Fruit fly (Drosophila melanogaster) whole organism, embryonic: ENCODE results near the gene Cpr67Fb.

ENCODE experiments used
- Ada2b ChIP-seq: fragments of 200-800 bp; sonication (Bioruptor generic); IDR thresholded peaks from 2 replicates; pipeline ENCODE4 v1.3.6; 2022; ENCODE audit warnings: missing biosample characterization, missing genetic modification characterization
- B-H1 ChIP-seq: fragments of 200-800 bp; sonication (Bioruptor generic); IDR thresholded peaks from 3 replicates; pipeline ENCODE4 v1.3.6; 2022; ENCODE audit warnings: missing biosample characterization, missing genetic modification characterization
- BEAF-32 ChIP-seq: fragments of 200-800 bp; sonication (Bioruptor generic); optimal IDR thresholded peaks from 3 replicates; lab custom pipeline; 2017; ENCODE audit warnings: missing biosample characterization, missing genetic modification characterization, mild to moderate bottlenecking, moderate library complexity, missing genetic modification reagents
- CG10209 ChIP-seq: fragments of 200-800 bp; sonication (Bioruptor generic); optimal IDR thresholded peaks from 3 replicates; lab custom pipeline; 2017; ENCODE audit warnings: missing biosample characterization, mild to moderate bottlenecking, missing genetic modification characterization, missing genetic modification reagents
- CG10979 ChIP-seq: fragments of 200-800 bp; sonication (Bioruptor generic); optimal IDR thresholded peaks from 2 replicates; lab custom pipeline; 2018; ENCODE audit warnings: missing biosample characterization, mild to moderate bottlenecking, missing genetic modification characterization, moderate library complexity
- CG12236 ChIP-seq: fragments of 200-800 bp; sonication (Bioruptor generic); optimal IDR thresholded peaks from 2 replicates; lab custom pipeline; 2016; ENCODE audit warnings: missing biosample characterization, missing genetic modification characterization
- CG14441 ChIP-seq: fragments of 200-800 bp; sonication (Bioruptor generic); IDR thresholded peaks from 2 replicates; pipeline ENCODE4 v1.3.6; 2022; ENCODE audit warnings: missing biosample characterization, missing genetic modification characterization
- CG14860 ChIP-seq: fragments of 200-800 bp; sonication (Bioruptor generic); IDR thresholded peaks from 3 replicates; pipeline ENCODE4 v1.3.6; 2022; ENCODE audit warnings: missing biosample characterization, missing genetic modification characterization; ENCODE audit not compliant: partially characterized antibody
- CG14965 ChIP-seq: fragments of 200-800 bp; sonication (Bioruptor generic); optimal IDR thresholded peaks from 2 replicates; lab custom pipeline; 2016; ENCODE audit warnings: missing biosample characterization, missing genetic modification characterization, borderline replicate concordance
- CG15479 ChIP-seq: fragments of 200-800 bp; sonication (Bioruptor generic); optimal IDR thresholded peaks from 3 replicates; lab custom pipeline; 2019; ENCODE audit warnings: missing biosample characterization, mild to moderate bottlenecking, missing genetic modification characterization, moderate library complexity
- CG17385 ChIP-seq: fragments of 200-800 bp; sonication (Bioruptor generic); optimal IDR thresholded peaks from 3 replicates; lab custom pipeline; 2018; ENCODE audit warnings: missing biosample characterization, mild to moderate bottlenecking, missing genetic modification characterization
- CG18011 ChIP-seq: fragments of 200-800 bp; sonication (Bioruptor generic); optimal IDR thresholded peaks from 2 replicates; lab custom pipeline; 2017; ENCODE audit warnings: missing biosample characterization, missing genetic modification characterization, mild to moderate bottlenecking, moderate library complexity, missing genotype
- CG18619 ChIP-seq: fragments of 200-800 bp; sonication (Bioruptor generic); optimal IDR thresholded peaks from 3 replicates; lab custom pipeline; 2017; ENCODE audit warnings: missing biosample characterization, mild to moderate bottlenecking, missing genetic modification characterization
- CG30403 ChIP-seq: fragments of 200-800 bp; sonication (Bioruptor generic); optimal IDR thresholded peaks from 3 replicates; lab custom pipeline; 2016; ENCODE audit warnings: missing biosample characterization, missing genetic modification characterization
- CG32532 ChIP-seq: fragments of 200-800 bp; sonication (Bioruptor generic); IDR thresholded peaks from 2 replicates; pipeline ENCODE4 v1.3.6; 2022; ENCODE audit warnings: missing biosample characterization, missing genetic modification characterization
- CG4820 ChIP-seq: fragments of 200-800 bp; sonication (Bioruptor generic); optimal IDR thresholded peaks from 3 replicates; lab custom pipeline; 2016; ENCODE audit warnings: missing biosample characterization, missing genetic modification characterization
- CG6175 ChIP-seq: fragments of 200-800 bp; sonication (Bioruptor generic); IDR thresholded peaks from 3 replicates; pipeline ENCODE4 v1.3.6; 2022; ENCODE audit warnings: missing biosample characterization, missing genetic modification characterization
- CG7271 ChIP-seq: fragments of 200-800 bp; sonication (Bioruptor generic); optimal IDR thresholded peaks from 2 replicates; lab custom pipeline; 2018; ENCODE audit warnings: missing biosample characterization, mild to moderate bottlenecking, missing genetic modification characterization, moderate library complexity
- CG7372 ChIP-seq: fragments of 200-800 bp; sonication (Bioruptor generic); IDR thresholded peaks from 2 replicates; pipeline ENCODE4 v1.3.6; 2022; ENCODE audit warnings: missing biosample characterization, missing genetic modification characterization
- CG7745 ChIP-seq: fragments of 200-800 bp; sonication (Bioruptor generic); optimal IDR thresholded peaks from 2 replicates; lab custom pipeline; 2018; ENCODE audit warnings: missing biosample characterization, mild to moderate bottlenecking, missing genetic modification characterization, moderate library complexity
- CG9437 ChIP-seq: fragments of 200-800 bp; sonication (Bioruptor generic); optimal IDR thresholded peaks from 2 replicates; lab custom pipeline; 2018; ENCODE audit warnings: missing biosample characterization, mild to moderate bottlenecking, missing genetic modification characterization
- CG9797 ChIP-seq: fragments of 200-800 bp; sonication (Bioruptor generic); optimal IDR thresholded peaks from 3 replicates; lab custom pipeline; 2018; ENCODE audit warnings: missing biosample characterization, mild to moderate bottlenecking, missing genetic modification characterization
- CrebB ChIP-seq: fragments of 200-800 bp; sonication (Bioruptor generic); optimal IDR thresholded peaks from 3 replicates; lab custom pipeline; 2018; ENCODE audit warnings: missing biosample characterization, mild to moderate bottlenecking, missing genetic modification characterization
- Dek ChIP-seq: fragments of 200-800 bp; sonication (Bioruptor generic); optimal IDR thresholded peaks from 3 replicates; lab custom pipeline; 2019; ENCODE audit warnings: missing biosample characterization, mild to moderate bottlenecking, missing genetic modification characterization, moderate library complexity
- E2f1 ChIP-seq: fragments of 200-800 bp; sonication (Bioruptor generic); IDR thresholded peaks from 2 replicates; pipeline ENCODE4 v1.3.6; 2022; ENCODE audit warnings: missing biosample characterization, missing genetic modification characterization
- HmgZ ChIP-seq: fragments of 200-800 bp; sonication (Bioruptor generic); optimal IDR thresholded peaks from 2 replicates; lab custom pipeline; 2018; ENCODE audit warnings: missing biosample characterization, mild to moderate bottlenecking, missing genetic modification characterization
- Nf-YA ChIP-seq: fragments of 200-800 bp; sonication (Bioruptor generic); IDR thresholded peaks from 2 replicates; pipeline ENCODE4 v1.3.6; 2022; ENCODE audit warnings: missing biosample characterization, missing genetic modification characterization
- Scr ChIP-seq: fragments of 200-800 bp; sonication (Bioruptor generic); IDR thresholded peaks from 2 replicates; pipeline ENCODE4 v1.3.6; 2022; ENCODE audit warnings: missing biosample characterization, missing genetic modification characterization; ENCODE audit not compliant: partially characterized antibody
- Side ChIP-seq: fragments of 200-800 bp; sonication (Bioruptor generic); optimal IDR thresholded peaks from 2 replicates; lab custom pipeline; 2016; ENCODE audit warnings: missing biosample characterization, missing genetic modification characterization
- Six4 ChIP-seq: fragments of 200-800 bp; sonication (Bioruptor generic); optimal IDR thresholded peaks from 2 replicates; lab custom pipeline; 2016; ENCODE audit warnings: missing biosample characterization, missing genetic modification characterization
- Taf1 ChIP-seq: fragments of 200-800 bp; sonication (Bioruptor generic); IDR thresholded peaks from 2 replicates; pipeline ENCODE4 v1.3.6; 2022; ENCODE audit warnings: missing biosample characterization, missing genetic modification characterization
- Trl ChIP-seq, 3 experiments: fragments of >200 bp in 2 of 3; fragments of 200-800 bp in 1 of 3; sonication (Bioruptor generic) in 1 of 3; optimal IDR thresholded peaks; 2 replicates in 1 of 3; 3 replicates in 2 of 3; lab custom pipeline; 2016 to 2017; ENCODE audit warnings: missing biosample characterization in 1 of 3, missing genetic modification characterization in 1 of 3
- YL-1 ChIP-seq: fragments of 200-800 bp; sonication (Bioruptor generic); optimal IDR thresholded peaks from 3 replicates; lab custom pipeline; 2017; ENCODE audit warnings: missing biosample characterization, mild to moderate bottlenecking, missing genetic modification characterization
- cad ChIP-seq: fragments of >200 bp; optimal IDR thresholded peaks from 2 replicates; lab custom pipeline; 2017; ENCODE audit warnings: missing biosample characterization, missing genetic modification characterization
- chinmo ChIP-seq: fragments of 200-800 bp; sonication (Bioruptor generic); IDR thresholded peaks from 4 replicates; pipeline ENCODE4 v1.3.6; 2022; ENCODE audit warnings: missing biosample characterization, missing genetic modification characterization; ENCODE audit not compliant: partially characterized antibody
- crol ChIP-seq: fragments of 200-800 bp; sonication (Bioruptor generic); IDR thresholded peaks from 2 replicates; pipeline ENCODE4 v1.3.6; 2022; ENCODE audit warnings: missing biosample characterization, missing genetic modification characterization
- da ChIP-seq: fragments of 200-800 bp; sonication (Bioruptor generic); optimal IDR thresholded peaks from 2 replicates; lab custom pipeline; 2016; ENCODE audit warnings: missing biosample characterization, missing genetic modification characterization
- dan ChIP-seq: fragments of 200-800 bp; sonication (Bioruptor generic); IDR thresholded peaks from 2 replicates; pipeline ENCODE4 v1.3.6; 2022; ENCODE audit warnings: missing biosample characterization, missing genetic modification characterization
- danr ChIP-seq: fragments of 200-800 bp; sonication (Bioruptor generic); IDR thresholded peaks from 2 replicates; pipeline ENCODE4 v1.3.6; 2022; ENCODE audit warnings: missing biosample characterization, missing genetic modification characterization
- gce ChIP-seq: fragments of 200-800 bp; sonication (Bioruptor generic); IDR thresholded peaks from 3 replicates; pipeline ENCODE4 v1.3.6; 2022; ENCODE audit warnings: missing biosample characterization, missing genetic modification characterization
- grau ChIP-seq: fragments of 200-800 bp; optimal IDR thresholded peaks from 3 replicates; lab custom pipeline; 2019; ENCODE audit warnings: missing biosample characterization, mild to moderate bottlenecking, missing genetic modification characterization, moderate library complexity
- gro ChIP-seq: fragments of 200-800 bp; sonication (Bioruptor generic); optimal IDR thresholded peaks from 2 replicates; lab custom pipeline; 2016; ENCODE audit warnings: missing biosample characterization, missing genetic modification characterization
- h ChIP-seq: fragments of >200 bp; optimal IDR thresholded peaks from 2 replicates; lab custom pipeline; 2017
- jumu ChIP-seq: fragments of 200-800 bp; sonication (Bioruptor generic); optimal IDR thresholded peaks from 3 replicates; lab custom pipeline; 2016; ENCODE audit warnings: missing biosample characterization, missing genetic modification characterization
- scrt ChIP-seq: fragments of 200-800 bp; sonication (Bioruptor generic); optimal IDR thresholded peaks from 2 replicates; lab custom pipeline; 2018; ENCODE audit warnings: missing biosample characterization, mild to moderate bottlenecking, missing genetic modification characterization, moderate library complexity
- sima ChIP-seq: fragments of 200-800 bp; sonication (Bioruptor generic); optimal IDR thresholded peaks from 2 replicates; lab custom pipeline; 2016; ENCODE audit warnings: missing biosample characterization, missing genetic modification characterization
- sug ChIP-seq: fragments of 200-800 bp; optimal IDR thresholded peaks from 2 replicates; lab custom pipeline; 2019; ENCODE audit warnings: missing biosample characterization, mild to moderate bottlenecking, missing genetic modification characterization, moderate library complexity
- tna ChIP-seq: fragments of 200-800 bp; sonication (Bioruptor generic); IDR thresholded peaks from 2 replicates; pipeline ENCODE4 v1.3.6; 2022; ENCODE audit warnings: missing biosample characterization, missing genetic modification characterization; ENCODE audit not compliant: partially characterized antibody
- unc-4 ChIP-seq: fragments of 200-800 bp; sonication (Bioruptor generic); IDR thresholded peaks from 2 replicates; pipeline ENCODE4 v1.3.6; 2022; ENCODE audit warnings: missing biosample characterization, missing genetic modification characterization; ENCODE audit not compliant: partially characterized antibody
- wor ChIP-seq: fragments of 200-800 bp; sonication (Bioruptor generic); IDR thresholded peaks from 2 replicates; pipeline ENCODE4 v1.3.6; 2022; ENCODE audit warnings: missing biosample characterization, missing genetic modification characterization

The Cpr67Fb gene

DNA sequence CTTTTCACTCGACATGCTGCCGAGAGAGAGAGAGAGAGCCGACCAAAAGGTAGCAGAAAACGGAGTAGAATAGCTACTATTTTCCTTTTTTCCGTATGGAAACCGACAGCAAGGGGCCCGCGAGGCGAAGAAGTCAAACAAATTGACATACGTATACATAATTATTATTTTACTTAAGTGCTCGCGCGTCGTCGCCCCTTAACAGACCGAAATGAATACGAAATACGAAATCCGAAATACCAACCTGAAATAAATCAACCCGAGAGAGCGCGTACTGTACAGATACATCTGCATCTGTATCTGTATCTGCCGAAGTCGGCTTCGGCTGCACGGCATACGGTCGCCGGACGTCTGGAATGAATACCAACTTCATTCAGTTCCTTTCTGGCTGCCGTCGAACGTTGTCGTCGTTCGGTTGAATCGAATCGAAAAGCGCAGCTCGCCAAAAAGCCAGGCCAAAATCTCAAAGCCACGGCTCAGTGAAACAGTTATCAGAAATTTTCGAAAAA, 36.4 kb upstream of the Cpr67Fb start (continued):
- peak; percentile 67 for TF ChIP-seq sug (tag; lab: Kevin White, UChicago)
- TF ChIP-seq BEAF-32 (GFP tag; lab: Kevin White, UChicago): no peak
- no peak for TF ChIP-seq CG18011 (GFP tag; lab: Kevin White, UChicago)
- TF ChIP-seq CG7372 (GFP tag; lab: Robert Waterston, UW): no peak
- TF ChIP-seq danr (GFP tag; lab: Robert Waterston, UW): no peak
- peak; percentile 82 for TF ChIP-seq tna (GFP tag; lab: Robert Waterston, UW)
- TF ChIP-seq crol: peak; percentile 83
- 0 out of 2 replicates have a peak, but pooled peaks have one; percentile 17 for TF ChIP-seq Ada2b (GFP tag; lab: Robert Waterston, UW)
- no peak for TF ChIP-seq sima (GFP tag; lab: Kevin White, UChicago)
- TF ChIP-seq CG10209 (GFP tag; lab: Kevin White, UChicago): peak; percentile 31
- no peak for TF ChIP-seq Nf-YA
- no peak for TF ChIP-seq CG7271 (tag; lab: Kevin White, UChicago)
- TF ChIP-seq Dek (tag; lab: Kevin White, UChicago): peak; percentile 37
- no peak; the same call in 2 of the 3 replicates for TF ChIP-seq B-H1 (GFP tag; lab: Robert Waterston, UW)
- TF ChIP-seq CG9437: no peak
- TF ChIP-seq CG9797 (GFP tag; lab: Kevin White, UChicago): no peak
- TF ChIP-seq chinmo (GFP tag; lab: Robert Waterston, UW): peak; percentile 98
- peak; percentile 4 for TF ChIP-seq Six4
- 0 out of 2 replicates have a peak, but pooled peaks have one; percentile 8 for TF ChIP-seq CG14441 (GFP tag; lab: Robert Waterston, UW)
- no peak for TF ChIP-seq CG12236 (GFP tag; lab: Kevin White, UChicago)
- TF ChIP-seq gce (GFP tag; lab: Robert Waterston, UW): peak; percentile 69; the same call in 1 of the 3 replicates
- no peak for TF ChIP-seq YL-1 (GFP tag; lab: Kevin White, UChicago)
- no peak for TF ChIP-seq CG18619
- TF ChIP-seq CG30403 (GFP tag; lab: Kevin White, UChicago): no peak
- no peak for TF ChIP-seq CG14860 (GFP tag; lab: Robert Waterston, UW)
- no peak for TF ChIP-seq jumu (GFP tag; lab: Kevin White, UChicago)
- peak; percentile 55; the same call in 1 of the 2 replicates for TF ChIP-seq CG32532 (GFP tag; lab: Robert Waterston, UW)
- peak; percentile 56 for TF ChIP-seq CG17385 (GFP tag; lab: Kevin White, UChicago)
- TF ChIP-seq wor (GFP tag; lab: Robert Waterston, UW): no peak
- TF ChIP-seq Taf1: no peak
- peak; percentile 95 for TF ChIP-seq CG7745 (tag; lab: Kevin White, UChicago)
- peak; percentile 84 for TF ChIP-seq HmgZ (tag; lab: Kevin White, UChicago)
- TF ChIP-seq Trl (optimal IDR thresholded peaks at IDR 0.05; lab: Kevin White, UChicago): peak in 1 of 2 experiments; percentile 63
- TF ChIP-seq Trl (GFP tag; optimal IDR thresholded peaks at IDR 0.05; lab: Kevin White, UChicago): peak; percentile 34
- peak; percentile 37; the same call in 1 of the 2 replicates for TF ChIP-seq E2f1
- peak; percentile 54 for TF ChIP-seq grau
- TF ChIP-seq CG14965 (GFP tag; lab: Kevin White, UChicago): no peak
- TF ChIP-seq CrebB (tag; lab: Kevin White, UChicago): peak; percentile 59
- peak; percentile 58 for TF ChIP-seq cad (GFP tag; lab: Kevin White, UChicago)
- no peak for TF ChIP-seq da (GFP tag; lab: Kevin White, UChicago)
- peak; percentile 44 for TF ChIP-seq Side (GFP tag; lab: Kevin White, UChicago)
- TF ChIP-seq unc-4 (GFP tag; lab: Robert Waterston, UW): peak; percentile 37; the same call in 1 of the 2 replicates
- no peak for TF ChIP-seq dan (GFP tag; lab: Robert Waterston, UW)
- TF ChIP-seq CG6175 (GFP tag; lab: Robert Waterston, UW): peak; percentile 57; the same call in 2 of the 3 replicates
- no peak for TF ChIP-seq h
- no peak for TF ChIP-seq CG10979
- TF ChIP-seq CG15479: peak; percentile 16
- TF ChIP-seq Scr (GFP tag; lab: Robert Waterston, UW): no peak
- no peak for TF ChIP-seq CG4820 (GFP tag; lab: Kevin White, UChicago)
- TF ChIP-seq scrt (GFP tag; lab: Kevin White, UChicago): peak; percentile 42
- peak; percentile 32 for TF ChIP-seq gro (GFP tag; lab: Kevin White, UChicago)
